Fruit fly (Drosophila melanogaster) Kc167 (cell line): ENCODE results near the gene Alp10.

ENCODE experiments used
- Myc ChIP-seq: fragments of >200 bp; optimal IDR thresholded peaks from 2 replicates; lab custom pipeline; 2017; ENCODE audit warnings: missing external identifiers
- Sin3A ChIP-seq: fragments of >200 bp; optimal IDR thresholded peaks from 2 replicates; lab custom pipeline; 2018; ENCODE audit warnings: missing external identifiers
- h ChIP-seq: fragments of >200 bp; optimal IDR thresholded peaks from 3 replicates; lab custom pipeline; 2018; ENCODE audit warnings: missing external identifiers
- insv ChIP-seq: fragments of >200 bp; optimal IDR thresholded peaks from 3 replicates; lab custom pipeline; 2018; ENCODE audit warnings: missing external identifiers
- psq ChIP-seq: fragments of >200 bp; optimal IDR thresholded peaks from 2 replicates; lab custom pipeline; 2017; ENCODE audit warnings: missing external identifiers
- ttk ChIP-seq: sonication (Bioruptor generic); optimal IDR thresholded peaks from 2 replicates; lab custom pipeline; 2017; ENCODE audit warnings: missing external identifiers

dm6 chr3L:5630608-5631080 is 35.6 kb upstream of the Alp10 start, which contains the start of gene Blimp-1:
- TF ChIP-seq ttk = no peak
- TF ChIP-seq Myc = no peak
- no peak for TF ChIP-seq h
- no peak for TF ChIP-seq insv (lab: Kevin White, UChicago)
- TF ChIP-seq Sin3A (lab: Kevin White, UChicago) = no peak
- TF ChIP-seq psq (lab: Kevin White, UChicago) = no peak
